Fruit fly (Drosophila melanogaster): ENCODE measurements around the gene CG31954.

Gene CG31954

dm6 chr2L:3506806-3507205 lies 3.1 kb downstream of the CG31954 start (continued):
- no peak for TF ChIP-seq CG8319 (GFP tag; optimal IDR thresholded peaks at IDR 0.05)
- TF ChIP-seq Sox15 (GFP tag; optimal IDR thresholded peaks at IDR 0.05), result no peak
- TF ChIP-seq CG8119 (GFP tag; IDR thresholded peaks at IDR 0.05), result 0 out of 3 replicates have a peak, but pooled peaks have one; percentile 15
- TF ChIP-seq CG11294 (GFP tag; IDR thresholded peaks at IDR 0.05), result no peak
- TF ChIP-seq Sox102F (GFP tag; optimal IDR thresholded peaks at IDR 0.05), result no peak
- TF ChIP-seq CG3919 (GFP tag; optimal IDR thresholded peaks at IDR 0.05), result no peak
- no peak for TF ChIP-seq CG11902 (GFP tag; optimal IDR thresholded peaks at IDR 0.05)
- no peak for TF ChIP-seq ss (GFP tag; optimal IDR thresholded peaks at IDR 0.05)
- no peak for TF ChIP-seq CG32006 (GFP tag; optimal IDR thresholded peaks at IDR 0.05)
- no peak for TF ChIP-seq CG16779 (tag; optimal IDR thresholded peaks at IDR 0.05)
- TF ChIP-seq vri (GFP tag; optimal IDR thresholded peaks at IDR 0.05), result no peak
- no peak for TF ChIP-seq pdm3 (GFP tag; optimal IDR thresholded peaks at IDR 0.05)
- no peak; the same call in none of the 2 replicates for TF ChIP-seq CG15336 (GFP tag; IDR thresholded peaks at IDR 0.05)
- TF ChIP-seq spab (GFP tag; optimal IDR thresholded peaks at IDR 0.05), result no peak
- no peak for TF ChIP-seq CG7368 (GFP tag; optimal IDR thresholded peaks at IDR 0.05)
- peak; percentile 49 for TF ChIP-seq Hr4 (GFP tag; optimal IDR thresholded peaks at IDR 0.05)
- no peak for TF ChIP-seq Met (GFP tag; optimal IDR thresholded peaks at IDR 0.05)
- no peak for TF ChIP-seq dsx (GFP tag; optimal IDR thresholded peaks at IDR 0.05; ENCODE audit: poor library complexity, severe bottlenecking)
- peak; percentile 66; the same call in 1 of the 3 replicates for TF ChIP-seq eg (GFP tag; IDR thresholded peaks at IDR 0.05)

dm6 chr2L:3506322-3506721 lies 3.6 kb downstream of the CG31954 start:
- no peak for TF ChIP-seq CG10631 (GFP tag; optimal IDR thresholded peaks at IDR 0.05)
- TF ChIP-seq Met (GFP tag; optimal IDR thresholded peaks at IDR 0.05), result no peak
- TF ChIP-seq salr (GFP tag; optimal IDR thresholded peaks at IDR 0.05), result no peak
- no peak for TF ChIP-seq CG7368 (GFP tag; optimal IDR thresholded peaks at IDR 0.05)
- no peak for TF ChIP-seq eg (GFP tag; IDR thresholded peaks at IDR 0.05)
- no peak for TF ChIP-seq spab (GFP tag; optimal IDR thresholded peaks at IDR 0.05)
- TF ChIP-seq CG34406 (GFP tag; optimal IDR thresholded peaks at IDR 0.05), result no peak
- no peak for TF ChIP-seq CG11294 (GFP tag; IDR thresholded peaks at IDR 0.05)
- TF ChIP-seq Sox102F (GFP tag; optimal IDR thresholded peaks at IDR 0.05), result no peak
- TF ChIP-seq cyc (GFP tag; optimal IDR thresholded peaks at IDR 0.05), result no peak

- no peak for TF ChIP-seq salr (GFP tag; optimal IDR thresholded peaks at IDR 0.05)
- TF ChIP-seq ss (GFP tag; optimal IDR thresholded peaks at IDR 0.05), result no peak
- no peak for TF ChIP-seq CG15336 (GFP tag; IDR thresholded peaks at IDR 0.05)
- TF ChIP-seq Lpt (GFP tag; optimal IDR thresholded peaks at IDR 0.05), result no peak
- TF ChIP-seq cyc (GFP tag; optimal IDR thresholded peaks at IDR 0.05), result no peak
- TF ChIP-seq Smox (GFP tag; optimal IDR thresholded peaks at IDR 0.05), result no peak
- no peak for TF ChIP-seq Hr4 (GFP tag; optimal IDR thresholded peaks at IDR 0.05)
- no peak for TF ChIP-seq CG8319 (GFP tag; optimal IDR thresholded peaks at IDR 0.05)
- TF ChIP-seq svp (GFP tag), result no peak
- TF ChIP-seq eg (GFP tag; IDR thresholded peaks at IDR 0.05), result no peak
- TF ChIP-seq CG9139 (GFP tag; optimal IDR thresholded peaks at IDR 0.05), result no peak
- TF ChIP-seq Hr38 (GFP tag; optimal IDR thresholded peaks at IDR 0.05), result no peak
These were observed 5.1 kb downstream of the CG31954 start for dm6 chr2L:3504851-3505250.

- TF ChIP-seq CG8119 (GFP tag; IDR thresholded peaks at IDR 0.05), result no peak
- TF ChIP-seq CG7368 (GFP tag; optimal IDR thresholded peaks at IDR 0.05), result no peak
- TF ChIP-seq CG1621 (tag; optimal IDR thresholded peaks at IDR 0.05), result no peak
- TF ChIP-seq Sox102F (GFP tag; optimal IDR thresholded peaks at IDR 0.05), result no peak
- TF ChIP-seq vri (GFP tag; optimal IDR thresholded peaks at IDR 0.05), result no peak
- no peak for TF ChIP-seq CG11902 (GFP tag; optimal IDR thresholded peaks at IDR 0.05)
These were observed 14.4 kb downstream of the CG31954 start for dm6 chr2L:3495465-3495864.

- no peak for TF ChIP-seq esn (GFP tag; optimal IDR thresholded peaks at IDR 0.05)
- no peak for TF ChIP-seq Ets21C (GFP tag; optimal IDR thresholded peaks at IDR 0.05)
- no peak for TF ChIP-seq OdsH (GFP tag; optimal IDR thresholded peaks at IDR 0.05)
- 0 out of 2 replicates have a peak, but pooled peaks have one; percentile 28 for TF ChIP-seq Gug (GFP tag; IDR thresholded peaks at IDR 0.05)
- TF ChIP-seq CG11762 (GFP tag; optimal IDR thresholded peaks at IDR 0.05; ENCODE audit: insufficient read depth), result no peak
- TF ChIP-seq Sox15 (GFP tag; optimal IDR thresholded peaks at IDR 0.05), result no peak
- TF ChIP-seq CG7368 (GFP tag; optimal IDR thresholded peaks at IDR 0.05), result no peak
- TF ChIP-seq CG4318 (GFP tag; optimal IDR thresholded peaks at IDR 0.05), result no peak
- TF ChIP-seq cyc (GFP tag; optimal IDR thresholded peaks at IDR 0.05), result no peak
- no peak for TF ChIP-seq pdm3 (GFP tag; optimal IDR thresholded peaks at IDR 0.05)
- no peak for TF ChIP-seq CG11902 (GFP tag; optimal IDR thresholded peaks at IDR 0.05)
- TF ChIP-seq fkh (GFP tag; optimal IDR thresholded peaks at IDR 0.05), result no peak
- no peak for TF ChIP-seq Blimp-1 (GFP tag; optimal IDR thresholded peaks at IDR 0.05)
- TF ChIP-seq CG8632 (GFP tag; optimal IDR thresholded peaks at IDR 0.05), result no peak
- no peak for TF ChIP-seq CG8319 (GFP tag; optimal IDR thresholded peaks at IDR 0.05)
- TF ChIP-seq Sox102F (GFP tag; optimal IDR thresholded peaks at IDR 0.05), result no peak
- TF ChIP-seq CG8119 (GFP tag; IDR thresholded peaks at IDR 0.05), result peak; percentile 37; the same call in 1 of the 3 replicates
- TF ChIP-seq dac (GFP tag; optimal IDR thresholded peaks at IDR 0.05), result no peak
- TF ChIP-seq CG32006 (GFP tag; optimal IDR thresholded peaks at IDR 0.05), result peak; percentile 16
- TF ChIP-seq CG11294 (GFP tag; IDR thresholded peaks at IDR 0.05), result no peak
- no peak for TF ChIP-seq CG10631 (GFP tag; optimal IDR thresholded peaks at IDR 0.05)
- TF ChIP-seq CG16779 (tag; optimal IDR thresholded peaks at IDR 0.05), result no peak
- TF ChIP-seq eg (GFP tag; IDR thresholded peaks at IDR 0.05), result peak; percentile 60; the same call in 1 of the 3 replicates
- TF ChIP-seq Lpt (GFP tag; optimal IDR thresholded peaks at IDR 0.05), result no peak
- no peak for TF ChIP-seq CG1621 (tag; optimal IDR thresholded peaks at IDR 0.05)
- peak; percentile 61 for TF ChIP-seq CG15336 (GFP tag; IDR thresholded peaks at IDR 0.05)
These were observed 16.4 kb downstream of the CG31954 start for dm6 chr2L:3493475-3493874.

All from whole organism, prepupa.